Worm (Caenorhabditis elegans) whole organism, L2 larva: ENCODE measurements around the gene bcl-11.

Source experiments
- ZK546.5 ChIP-seq: sonication (generic microtip); optimal IDR thresholded peaks from 2 replicates; lab custom pipeline; 2017; ENCODE audit warnings: missing biosample characterization, missing genetic modification characterization
- elt-3 ChIP-seq: sonication (generic microtip); optimal IDR thresholded peaks from 2 replicates; lab custom pipeline; 2017; ENCODE audit warnings: missing biosample characterization, missing genetic modification characterization
- mab-5 ChIP-seq: fragments of 150-350 bp; optimal IDR thresholded peaks from 2 replicates; lab custom pipeline; 2014; ENCODE audit warnings: missing biosample characterization, missing genetic modification characterization
- mdl-1 ChIP-seq, 2 experiments: fragments of 150-350 bp in 1 of 2; sonication (generic microtip) in 1 of 2; optimal IDR thresholded peaks; 2 replicates each; lab custom pipeline; 2017; ENCODE audit warnings: missing biosample characterization in 2 of 2, missing genetic modification characterization in 2 of 2
- nhr-237 ChIP-seq: fragments of 150-350 bp; optimal IDR thresholded peaks from 2 replicates; lab custom pipeline; 2014; ENCODE audit warnings: missing biosample characterization, missing genetic modification characterization
- nhr-77 ChIP-seq: fragments of 150-350 bp; optimal IDR thresholded peaks from 2 replicates; lab custom pipeline; 2014; ENCODE audit warnings: missing biosample characterization, missing genetic modification characterization
- snpc-4 ChIP-seq: fragments of 150-350 bp; optimal IDR thresholded peaks from 2 replicates; lab custom pipeline; 2014; ENCODE audit warnings: missing biosample characterization, missing genetic modification characterization
- unc-62 ChIP-seq: fragments of 150-350 bp; optimal IDR thresholded peaks from 2 replicates; lab custom pipeline; 2014; ENCODE audit warnings: missing biosample characterization, missing genetic modification reagents, missing genetic modification characterization
- ztf-4 ChIP-seq: fragments of 150-350 bp; optimal IDR thresholded peaks from 2 replicates; lab custom pipeline; 2014; ENCODE audit warnings: missing biosample characterization, missing genetic modification characterization

- TF ChIP-seq elt-3 (no peak), ztf-4 (no peak), mdl-1 (tag; optimal IDR thresholded peaks at IDR 0.05; lab: Kevin White, UChicago) (no peak), mab-5 (no peak), nhr-237 (tag; lab: Kevin White, UChicago) (no peak), ZK546.5 (tag; lab: Kevin White, UChicago) (no peak), nhr-77 (tag; lab: Kevin White, UChicago) (no peak), snpc-4 (tag; lab: Kevin White, UChicago) (no peak), unc-62 (GFP tag; lab: Kevin White, UChicago) (no peak)
Observed at ce11 chrV:6344531-6345171, 11.2 kb upstream of the bcl-11 start.
